Fruit fly (Drosophila melanogaster) Kc167 (cell line): ENCODE data around the gene Cpr62Bc.

Source experiments
- Myc ChIP-seq: fragments of >200 bp; optimal IDR thresholded peaks from 2 replicates; lab custom pipeline; 2017; ENCODE audit warnings: missing external identifiers
- Sin3A ChIP-seq: fragments of >200 bp; optimal IDR thresholded peaks from 2 replicates; lab custom pipeline; 2018; ENCODE audit warnings: missing external identifiers
- h ChIP-seq: fragments of >200 bp; optimal IDR thresholded peaks from 3 replicates; lab custom pipeline; 2018; ENCODE audit warnings: missing external identifiers
- insv ChIP-seq: fragments of >200 bp; optimal IDR thresholded peaks from 3 replicates; lab custom pipeline; 2018; ENCODE audit warnings: missing external identifiers
- psq ChIP-seq: fragments of >200 bp; optimal IDR thresholded peaks from 2 replicates; lab custom pipeline; 2017; ENCODE audit warnings: missing external identifiers
- ttk ChIP-seq: sonication (Bioruptor generic); optimal IDR thresholded peaks from 2 replicates; lab custom pipeline; 2017; ENCODE audit warnings: missing external identifiers

Gene Cpr62Bc

DNA sequence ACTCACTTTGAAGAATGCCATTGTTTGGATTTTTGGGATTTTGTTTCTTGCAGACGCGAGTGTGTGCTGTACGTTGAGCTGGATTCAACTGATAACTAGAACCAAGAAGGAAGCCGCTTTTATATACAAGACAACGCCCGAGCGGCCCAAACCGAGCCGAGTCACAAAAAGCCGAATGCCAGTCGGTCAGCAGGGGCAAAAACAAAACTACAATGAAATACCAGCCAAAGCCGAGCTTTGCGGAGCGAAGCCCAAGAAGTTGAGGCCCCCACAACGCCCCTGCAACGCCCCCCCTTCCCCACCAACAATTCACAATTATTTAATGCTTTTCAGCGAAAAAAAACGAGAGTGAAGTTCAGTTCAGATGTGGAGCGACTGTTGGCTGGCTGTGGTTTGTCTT lies at the start of gene Cpr62Bc:
Gene Cpr62Bc, minus strand, starts transcription at position 101 of the 400 bp plus-strand sequence.
- TF ChIP-seq insv (lab: Kevin White, UChicago): no peak
- TF ChIP-seq h: no peak
- TF ChIP-seq psq (lab: Kevin White, UChicago): no peak
- no peak for TF ChIP-seq Myc (lab: Kevin White, UChicago)
- no peak for TF ChIP-seq Sin3A (lab: Kevin White, UChicago)
- no peak for TF ChIP-seq ttk (lab: Kevin White, UChicago)

DNA sequence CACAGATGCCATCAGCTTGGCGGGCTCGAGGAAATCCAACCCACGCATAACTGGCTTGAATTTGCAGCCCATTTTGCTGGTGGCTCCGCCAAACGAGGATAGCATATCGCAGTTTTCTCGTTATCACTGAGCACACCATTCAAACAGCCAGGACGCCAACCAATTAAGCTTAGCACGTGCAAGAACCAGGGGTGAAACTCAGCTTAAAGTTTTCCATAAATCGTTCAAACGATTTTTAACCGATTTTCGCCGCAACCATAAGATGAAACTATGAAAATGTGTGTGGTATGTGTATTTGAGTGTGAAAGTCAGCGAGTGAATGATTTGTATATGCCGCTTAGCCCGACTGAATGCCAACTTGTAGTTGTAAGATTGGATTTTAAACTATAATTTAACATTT lies 49.1 kb upstream of the Cpr62Bc start:
- no peak for TF ChIP-seq Myc (lab: Kevin White, UChicago)
- TF ChIP-seq psq (lab: Kevin White, UChicago): no peak
- TF ChIP-seq insv (lab: Kevin White, UChicago): no peak
- TF ChIP-seq Sin3A (lab: Kevin White, UChicago): no peak

DNA sequence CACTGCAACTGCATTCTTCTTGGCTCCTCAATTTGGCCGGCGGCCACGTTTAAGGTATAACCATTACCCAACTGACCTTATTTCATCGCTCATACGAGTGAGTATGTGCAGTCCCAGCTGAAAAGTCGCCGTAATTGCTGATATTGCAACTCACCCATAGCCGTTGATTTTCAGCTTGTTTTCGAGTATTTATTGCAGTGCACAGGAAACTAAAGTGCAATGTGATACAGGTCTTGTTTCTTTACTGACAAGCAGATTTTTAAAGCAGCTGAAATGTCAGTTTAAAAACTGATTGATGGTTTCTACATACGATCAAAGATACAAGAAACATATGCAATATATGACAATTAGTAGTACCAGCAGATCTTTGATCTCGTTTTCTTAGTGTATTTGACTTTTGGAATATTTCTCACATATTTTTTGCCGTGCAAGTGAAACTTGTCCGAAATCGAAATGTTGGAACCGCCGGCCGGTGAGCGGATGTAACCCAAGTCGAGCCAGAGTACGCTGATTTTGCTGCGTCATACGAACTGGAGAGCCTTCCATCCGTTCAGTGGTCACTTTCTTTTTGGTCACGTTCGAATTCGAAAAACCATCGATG lies 46.1 kb upstream of the Cpr62Bc start:
- TF ChIP-seq psq (lab: Kevin White, UChicago): no peak
- TF ChIP-seq insv (lab: Kevin White, UChicago): no peak
- TF ChIP-seq Sin3A (lab: Kevin White, UChicago): no peak
- no peak for TF ChIP-seq h
- no peak for TF ChIP-seq Myc (lab: Kevin White, UChicago)
- no peak for TF ChIP-seq ttk (lab: Kevin White, UChicago)

DNA sequence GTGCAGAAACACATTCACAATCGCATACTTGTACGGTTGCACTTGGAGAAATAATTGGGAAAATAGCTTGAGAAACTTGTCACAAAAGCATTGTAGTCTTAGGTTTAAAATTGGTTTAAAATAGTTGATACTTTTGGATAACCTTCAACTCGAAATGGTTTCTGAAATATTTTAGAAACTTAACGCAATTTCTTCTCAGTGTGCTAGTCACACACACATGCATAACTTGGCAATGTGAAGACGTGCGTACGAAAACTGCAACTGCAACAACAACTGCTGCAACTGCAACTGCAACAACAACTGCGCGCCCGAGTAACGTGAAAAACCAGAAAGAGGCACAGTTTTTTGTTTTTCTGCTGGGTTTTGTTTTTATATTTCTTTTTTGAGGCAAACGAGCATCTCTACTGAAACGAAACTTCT lies 44.3 kb upstream of the Cpr62Bc start:
- TF ChIP-seq insv (lab: Kevin White, UChicago) (no peak), ttk (lab: Kevin White, UChicago) (no peak), Myc (lab: Kevin White, UChicago) (no peak), psq (lab: Kevin White, UChicago) (no peak), Sin3A (lab: Kevin White, UChicago) (no peak), h (no peak)

DNA sequence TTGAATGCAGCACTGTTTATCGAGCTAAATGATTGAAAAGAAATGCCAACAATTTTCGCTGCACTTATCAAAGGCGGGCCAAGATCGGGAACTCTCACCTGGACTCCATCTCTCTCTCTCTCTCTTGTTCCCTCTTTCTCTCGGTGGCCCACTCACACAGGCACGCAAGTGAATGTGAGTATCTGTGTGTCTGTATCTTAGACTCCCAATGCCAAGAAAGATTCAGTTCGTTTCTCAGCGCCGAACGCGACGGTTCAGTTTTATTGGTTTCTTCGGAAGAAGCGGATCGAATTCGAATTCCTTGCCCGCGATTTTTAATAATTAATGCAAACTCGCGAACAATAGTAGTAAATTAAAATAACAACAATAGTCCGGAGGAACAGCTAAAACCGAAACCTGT lies 43.6 kb upstream of the Cpr62Bc start, which contains the start of gene Tmhs:
Gene Tmhs, plus strand, starts transcription at position 222 of the 400 bp plus-strand sequence.
- TF ChIP-seq insv (lab: Kevin White, UChicago): no peak
- TF ChIP-seq Sin3A (lab: Kevin White, UChicago): no peak
- TF ChIP-seq Myc (lab: Kevin White, UChicago): no peak
- TF ChIP-seq ttk (lab: Kevin White, UChicago): no peak
- TF ChIP-seq psq (lab: Kevin White, UChicago): no peak
- no peak for TF ChIP-seq h

DNA sequence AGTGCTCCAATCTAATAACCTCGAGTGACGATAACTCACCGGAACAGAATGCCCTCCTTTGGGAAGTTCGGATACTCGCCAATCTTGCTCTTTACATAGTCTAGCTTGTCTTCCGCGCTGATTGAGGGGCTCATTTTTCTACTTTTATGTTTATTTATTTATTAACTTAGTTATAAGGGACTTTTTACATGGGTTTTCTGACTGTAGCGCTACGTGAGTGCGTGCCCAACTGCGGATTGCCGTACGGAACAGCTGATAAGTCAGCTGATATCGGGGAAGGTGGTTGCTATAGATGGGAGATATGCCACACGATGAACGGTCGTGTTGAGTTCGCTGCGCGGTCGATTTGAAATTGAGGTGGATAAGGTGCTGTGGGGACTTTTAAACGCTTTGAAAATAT lies 42.8 kb upstream of the Cpr62Bc start, which contains the start of gene Aprt:
Gene Aprt, minus strand, starts transcription at position 368 of the 400 bp plus-strand sequence.
- TF ChIP-seq Sin3A (lab: Kevin White, UChicago): no peak
- TF ChIP-seq Myc (lab: Kevin White, UChicago): no peak
- no peak for TF ChIP-seq insv (lab: Kevin White, UChicago)
- TF ChIP-seq h: no peak
- TF ChIP-seq psq (lab: Kevin White, UChicago): no peak
- no peak for TF ChIP-seq ttk (lab: Kevin White, UChicago)

DNA sequence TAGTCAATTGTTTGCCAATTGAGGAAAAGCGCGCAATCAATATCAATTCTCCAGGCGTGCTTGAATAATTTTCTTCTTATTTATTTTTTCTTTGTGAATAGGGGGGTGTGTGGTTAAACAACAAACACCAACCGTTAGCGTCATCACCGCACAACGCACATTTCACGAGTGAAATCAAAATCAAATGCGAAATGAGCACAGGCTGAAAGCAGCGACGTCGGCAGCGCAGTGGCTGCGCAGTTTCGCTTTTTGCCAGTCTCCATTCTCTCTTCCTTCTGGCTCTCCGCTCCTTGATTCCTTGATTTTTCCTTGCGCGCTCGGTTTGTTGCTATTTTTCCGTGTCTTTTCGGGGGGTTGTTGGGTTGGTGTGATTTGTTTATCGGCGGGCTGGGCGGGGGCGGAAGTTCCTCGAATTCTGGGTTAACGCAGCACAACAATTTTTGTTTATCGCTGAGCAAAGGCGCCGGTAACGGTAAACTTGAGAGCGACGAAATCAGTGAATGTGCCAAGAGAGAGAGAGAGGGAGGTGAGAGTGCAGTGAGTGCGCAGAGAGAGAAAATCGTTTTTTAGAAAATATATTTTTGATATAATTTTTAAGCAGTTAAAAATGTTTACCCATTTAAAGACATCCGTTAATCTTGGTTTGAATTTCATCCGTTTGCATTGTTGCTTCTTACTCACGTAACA lies 41.1 kb upstream of the Cpr62Bc start, which contains the start of gene CG13937:
Gene CG13937, minus strand, starts transcription at position 174 of the 687 bp plus-strand sequence.
- TF ChIP-seq Myc (lab: Kevin White, UChicago): no peak

DNA sequence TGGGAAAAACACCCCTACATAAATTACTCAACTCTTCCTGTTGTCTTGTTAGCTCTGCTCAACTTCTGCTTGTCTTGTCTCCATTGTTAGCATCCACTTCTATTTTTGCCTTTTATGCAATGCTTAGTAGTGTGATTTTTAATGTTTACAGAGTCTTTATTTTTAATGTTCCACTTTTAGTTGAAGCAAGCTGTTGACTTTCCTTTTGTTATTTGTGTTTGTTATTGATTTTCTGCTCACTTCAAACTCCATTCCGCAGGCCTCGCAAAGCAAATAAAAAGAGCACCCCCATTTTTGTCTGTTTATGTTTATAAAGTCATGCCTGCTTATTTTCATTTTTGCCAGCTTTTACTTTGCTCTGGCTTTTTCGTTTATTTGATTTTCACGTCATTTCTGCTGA lies 40.0 kb upstream of the Cpr62Bc start:
- TF ChIP-seq ttk (lab: Kevin White, UChicago) (no peak), h (no peak), Myc (lab: Kevin White, UChicago) (no peak), psq (lab: Kevin White, UChicago) (no peak)

DNA sequence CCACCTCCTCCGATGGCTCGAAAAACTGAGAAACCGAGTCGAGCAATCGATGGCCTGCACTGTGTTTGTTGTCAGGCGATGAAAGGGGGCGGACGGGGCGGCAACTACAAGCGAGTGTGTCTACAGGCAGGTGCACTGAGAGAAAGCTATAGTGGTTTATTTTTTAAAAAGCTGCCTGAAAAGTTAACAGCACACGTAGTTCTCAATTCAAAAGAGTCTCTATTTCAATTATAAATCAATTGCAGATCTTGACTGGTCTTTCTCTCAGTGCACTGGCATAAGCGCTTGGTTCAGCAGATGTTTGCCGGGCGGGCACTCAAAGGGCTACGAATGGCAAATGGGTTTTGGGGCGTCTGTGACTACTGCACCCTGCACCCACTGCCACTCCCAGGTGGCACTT lies 38.8 kb upstream of the Cpr62Bc start:
- no peak for TF ChIP-seq psq (lab: Kevin White, UChicago)
- no peak for TF ChIP-seq ttk (lab: Kevin White, UChicago)
- TF ChIP-seq insv (lab: Kevin White, UChicago): no peak
- no peak for TF ChIP-seq h
- TF ChIP-seq Sin3A (lab: Kevin White, UChicago): no peak
- no peak for TF ChIP-seq Myc (lab: Kevin White, UChicago)

DNA sequence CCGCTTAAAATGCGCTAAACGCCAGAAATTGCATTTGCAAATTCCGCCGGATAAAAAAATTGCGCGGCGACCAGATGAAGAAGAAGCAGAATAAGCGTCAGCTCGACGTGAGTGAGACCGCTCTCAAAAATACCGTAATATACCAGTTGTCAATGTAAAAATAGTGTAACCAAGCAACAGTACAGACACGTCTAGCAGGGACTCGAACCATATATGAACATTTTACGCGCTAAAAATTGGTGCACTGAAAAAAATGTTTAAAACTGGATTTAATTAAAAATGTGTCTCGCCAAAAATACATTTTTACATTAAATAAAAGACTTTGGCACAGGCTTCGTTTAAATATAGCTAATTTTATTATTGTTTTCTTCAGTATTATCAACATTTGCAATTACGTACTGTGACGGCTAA lies 34.3 kb upstream of the Cpr62Bc start, which contains the start of gene dre4:
Gene dre4, minus strand, starts transcription at position 98 of the 411 bp plus-strand sequence.
- TF ChIP-seq insv (lab: Kevin White, UChicago) (no peak), psq (lab: Kevin White, UChicago) (no peak), Myc (lab: Kevin White, UChicago) (no peak), ttk (lab: Kevin White, UChicago) (no peak), h (no peak), Sin3A (lab: Kevin White, UChicago) (no peak)

DNA sequence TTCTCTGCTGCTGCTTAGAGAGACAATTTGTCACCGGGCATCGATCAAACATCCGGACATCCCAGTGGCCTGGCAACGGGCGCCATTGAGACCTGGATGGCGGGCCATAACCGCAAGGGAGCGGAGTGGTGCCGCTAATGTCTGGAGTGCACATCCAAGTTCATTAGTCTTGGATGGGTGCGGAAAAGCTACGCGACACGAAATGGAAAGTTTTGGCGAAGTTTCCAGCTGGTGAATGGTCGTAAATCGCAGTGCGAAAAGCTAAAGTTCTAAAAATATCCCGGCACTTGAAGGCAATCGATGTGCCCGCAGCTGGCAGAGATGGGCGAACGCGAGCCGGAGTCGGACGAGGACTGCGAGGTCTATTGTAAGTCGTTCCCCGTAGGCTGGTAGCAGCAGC lies 27.8 kb upstream of the Cpr62Bc start, which contains the start of gene CG13924:
Gene CG13924, plus strand, starts transcription at position 301 of the 400 bp plus-strand sequence.
- TF ChIP-seq ttk (lab: Kevin White, UChicago) (no peak), psq (lab: Kevin White, UChicago) (no peak), Myc (lab: Kevin White, UChicago) (no peak), h (no peak), insv (lab: Kevin White, UChicago) (no peak), Sin3A (lab: Kevin White, UChicago) (no peak)

DNA sequence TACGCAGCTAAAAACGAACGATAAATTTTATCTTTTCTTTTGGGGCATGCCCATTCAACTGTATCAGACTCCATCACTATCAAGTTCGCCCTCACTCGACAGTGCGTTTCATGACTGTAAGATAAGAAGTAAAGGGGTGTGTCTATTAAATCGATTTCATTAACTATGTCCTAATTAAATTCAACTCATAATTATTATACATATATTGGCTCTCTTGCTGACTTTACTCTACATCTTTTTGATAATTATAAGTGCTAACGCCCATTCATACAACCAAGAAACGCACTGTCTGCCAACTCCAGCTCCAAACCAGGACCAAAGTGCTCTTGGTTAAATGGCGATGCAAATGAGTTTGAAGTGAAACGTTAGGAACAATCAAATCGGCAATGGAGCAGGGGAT lies 27.0 kb upstream of the Cpr62Bc start:
- TF ChIP-seq Myc (lab: Kevin White, UChicago) (no peak), psq (lab: Kevin White, UChicago) (no peak), Sin3A (lab: Kevin White, UChicago) (no peak), h (no peak)
